Fruit fly (Drosophila melanogaster) whole organism, embryonic: ENCODE data around the gene Klp10A.

Experiments
- Aef1 ChIP-seq: fragments of 200-800 bp; sonication (Bioruptor generic); IDR thresholded peaks from 3 replicates; pipeline ENCODE4 v1.3.6; 2022; ENCODE audit warnings: missing biosample characterization, missing genetic modification characterization
- BEAF-32 ChIP-seq: fragments of 200-800 bp; sonication (Bioruptor generic); optimal IDR thresholded peaks from 3 replicates; lab custom pipeline; 2017; ENCODE audit warnings: missing biosample characterization, missing genetic modification characterization, mild to moderate bottlenecking, moderate library complexity, missing genetic modification reagents
- CG10267 ChIP-seq: fragments of 200-800 bp; sonication (Bioruptor generic); optimal IDR thresholded peaks from 2 replicates; lab custom pipeline; 2018; ENCODE audit warnings: missing biosample characterization, mild to moderate bottlenecking, missing genetic modification characterization, moderate library complexity
- CG10543 ChIP-seq: fragments of 200-800 bp; sonication (Bioruptor generic); optimal IDR thresholded peaks from 3 replicates; lab custom pipeline; 2017; ENCODE audit warnings: missing biosample characterization, mild to moderate bottlenecking, missing genetic modification characterization, moderate library complexity
- CG12236 ChIP-seq: fragments of 200-800 bp; sonication (Bioruptor generic); optimal IDR thresholded peaks from 2 replicates; lab custom pipeline; 2016; ENCODE audit warnings: missing biosample characterization, missing genetic modification characterization
- CG12391 ChIP-seq: fragments of 200-800 bp; sonication (Bioruptor generic); optimal IDR thresholded peaks from 3 replicates; lab custom pipeline; 2018; ENCODE audit warnings: missing biosample characterization, mild to moderate bottlenecking, missing genetic modification characterization, moderate library complexity
- CG16779 ChIP-seq: fragments of 200-800 bp; sonication (Bioruptor generic); IDR thresholded peaks from 2 replicates; pipeline ENCODE4 v1.3.6; 2022; ENCODE audit warnings: missing biosample characterization, missing genetic modification characterization
- CG16863 ChIP-seq: fragments of 200-800 bp; sonication (Bioruptor generic); optimal IDR thresholded peaks from 3 replicates; lab custom pipeline; 2016; ENCODE audit warnings: missing biosample characterization, missing genetic modification characterization
- CG17802 ChIP-seq: fragments of 200-800 bp; sonication (Bioruptor generic); optimal IDR thresholded peaks from 2 replicates; lab custom pipeline; 2018; ENCODE audit warnings: missing biosample characterization, mild to moderate bottlenecking, missing genetic modification characterization, moderate library complexity
- CG18764 ChIP-seq: fragments of 200-800 bp; sonication (Bioruptor generic); optimal IDR thresholded peaks from 3 replicates; lab custom pipeline; 2016; ENCODE audit warnings: missing biosample characterization, missing genetic modification characterization
- CG30020 ChIP-seq: fragments of 200-800 bp; optimal IDR thresholded peaks from 2 replicates; lab custom pipeline; 2019; ENCODE audit warnings: missing biosample characterization, mild to moderate bottlenecking, missing genetic modification characterization, moderate library complexity
- CG32767 ChIP-seq: fragments of 200-800 bp; sonication (Bioruptor generic); IDR thresholded peaks from 2 replicates; pipeline ENCODE4 v1.3.6; 2022; ENCODE audit warnings: missing biosample characterization, missing genetic modification characterization
- CG32772 ChIP-seq: fragments of 200-800 bp; sonication (Bioruptor generic); IDR thresholded peaks from 2 replicates; pipeline ENCODE4 v1.3.6; 2022; ENCODE audit warnings: missing biosample characterization, missing genetic modification characterization
- CG3281 ChIP-seq: fragments of 200-800 bp; sonication (Bioruptor generic); optimal IDR thresholded peaks from 3 replicates; lab custom pipeline; 2017; ENCODE audit warnings: missing biosample characterization, mild to moderate bottlenecking, missing genetic modification characterization
- CG34376 ChIP-seq: fragments of 200-800 bp; sonication (Bioruptor generic); optimal IDR thresholded peaks from 2 replicates; lab custom pipeline; 2018; ENCODE audit warnings: missing biosample characterization, mild to moderate bottlenecking, missing genetic modification characterization
- CG6175 ChIP-seq: fragments of 200-800 bp; sonication (Bioruptor generic); IDR thresholded peaks from 3 replicates; pipeline ENCODE4 v1.3.6; 2022; ENCODE audit warnings: missing biosample characterization, missing genetic modification characterization
- CG7556 ChIP-seq: fragments of 200-800 bp; sonication (Bioruptor generic); optimal IDR thresholded peaks from 2 replicates; lab custom pipeline; 2017; ENCODE audit warnings: missing biosample characterization, mild to moderate bottlenecking, missing genetic modification characterization
- CG8290 ChIP-seq, 3 experiments: fragments of 200-800 bp; sonication (Bioruptor generic); optimal IDR thresholded peaks; 2 replicates each; lab custom pipeline; 2016 to 2019; ENCODE audit warnings: missing biosample characterization in 3 of 3, missing genetic modification characterization in 3 of 3, mild to moderate bottlenecking in 2 of 3, moderate library complexity in 1 of 3
- CG9727 ChIP-seq: fragments of 200-800 bp; sonication (Bioruptor generic); optimal IDR thresholded peaks from 3 replicates; lab custom pipeline; 2017; ENCODE audit warnings: missing biosample characterization, mild to moderate bottlenecking, missing genetic modification characterization
- CG9876 ChIP-seq: fragments of 200-800 bp; sonication (Bioruptor generic); optimal IDR thresholded peaks from 2 replicates; lab custom pipeline; 2016; ENCODE audit warnings: missing biosample characterization, missing genetic modification characterization
- Dfd ChIP-seq, 2 experiments: fragments of >200 bp; optimal IDR thresholded peaks; 2 replicates each; lab custom pipeline; 2017; ENCODE audit warnings: missing biosample characterization in 2 of 2, missing genetic modification characterization in 2 of 2
- Doc2 ChIP-seq: fragments of 200-800 bp; sonication (Bioruptor generic); IDR thresholded peaks from 2 replicates; pipeline ENCODE4 v1.3.6; 2022; ENCODE audit warnings: missing biosample characterization, missing genetic modification characterization
- H2.0 ChIP-seq: fragments of 200-800 bp; sonication (Bioruptor generic); IDR thresholded peaks from 2 replicates; pipeline ENCODE4 v1.3.6; 2022; ENCODE audit warnings: missing biosample characterization, missing genetic modification characterization
- MBD-R2 ChIP-seq: fragments of 200-800 bp; sonication (Bioruptor generic); IDR thresholded peaks from 2 replicates; pipeline ENCODE4 v1.3.6; 2022; ENCODE audit warnings: missing biosample characterization, missing genetic modification characterization
- Med ChIP-seq: fragments of 200-800 bp; sonication (Bioruptor generic); peaks from one replicate; lab custom pipeline; 2016; ENCODE audit warnings: missing biosample characterization, missing genetic modification characterization, mild to moderate bottlenecking, inconsistent platforms, moderate library complexity
- Myb ChIP-seq: fragments of 200-800 bp; sonication (Bioruptor generic); optimal IDR thresholded peaks from 2 replicates; lab custom pipeline; 2016; ENCODE audit warnings: missing biosample characterization, missing genetic modification characterization
- NK7.1 ChIP-seq: fragments of 200-800 bp; sonication (Bioruptor generic); optimal IDR thresholded peaks from 3 replicates; lab custom pipeline; 2016; ENCODE audit warnings: missing biosample characterization, missing genetic modification characterization
- Tbp ChIP-seq: fragments of >200 bp; optimal IDR thresholded peaks from 2 replicates; lab custom pipeline; 2018; ENCODE audit warnings: missing biosample characterization, missing genetic modification characterization
- aop ChIP-seq: fragments of 200-800 bp; sonication (Bioruptor generic); IDR thresholded peaks from 2 replicates; pipeline ENCODE4 v1.3.6; 2022; ENCODE audit warnings: missing biosample characterization, missing genetic modification characterization
- caup ChIP-seq: fragments of 200-800 bp; sonication (Bioruptor generic); optimal IDR thresholded peaks from 3 replicates; lab custom pipeline; 2017; ENCODE audit warnings: missing biosample characterization, mild to moderate bottlenecking, missing genetic modification characterization, moderate library complexity; ENCODE audit not compliant: severe bottlenecking
- crol ChIP-seq: fragments of 200-800 bp; sonication (Bioruptor generic); IDR thresholded peaks from 2 replicates; pipeline ENCODE4 v1.3.6; 2022; ENCODE audit warnings: missing biosample characterization, missing genetic modification characterization
- dm ChIP-seq: fragments of 200-800 bp; sonication (Bioruptor generic); optimal IDR thresholded peaks from 3 replicates; lab custom pipeline; 2016; ENCODE audit warnings: missing biosample characterization, missing genetic modification characterization
- ftz-f1 ChIP-seq: fragments of 200-800 bp; sonication (Bioruptor generic); optimal IDR thresholded peaks from 2 replicates; lab custom pipeline; 2016; ENCODE audit warnings: missing biosample characterization, missing genetic modification characterization
- gcm2 ChIP-seq: fragments of 200-800 bp; sonication (Bioruptor generic); optimal IDR thresholded peaks from 2 replicates; lab custom pipeline; 2016; ENCODE audit warnings: missing biosample characterization, missing genetic modification characterization
- gsb-n ChIP-seq: fragments of 200-800 bp; sonication (Bioruptor generic); optimal IDR thresholded peaks from 3 replicates; lab custom pipeline; 2018; ENCODE audit warnings: missing biosample characterization, mild to moderate bottlenecking, missing genetic modification characterization
- h ChIP-seq: fragments of >200 bp; optimal IDR thresholded peaks from 2 replicates; lab custom pipeline; 2017
- hkb ChIP-seq, 2 experiments: fragments of 200-800 bp in 1 of 2; fragments of >200 bp in 1 of 2; sonication (Bioruptor generic) in 1 of 2; IDR thresholded peaks in 1 of 2; optimal IDR thresholded peaks in 1 of 2; 2 replicates each; pipeline versions ENCODE4 v1.3.6 to Lab custom; 2017 to 2022; ENCODE audit warnings: missing biosample characterization in 1 of 2, missing genetic modification characterization in 1 of 2
- jing ChIP-seq: fragments of 200-800 bp; sonication (Bioruptor generic); optimal IDR thresholded peaks from 2 replicates; lab custom pipeline; 2018; ENCODE audit warnings: missing biosample characterization, mild to moderate bottlenecking, missing genetic modification characterization
- jumu ChIP-seq: fragments of 200-800 bp; sonication (Bioruptor generic); optimal IDR thresholded peaks from 3 replicates; lab custom pipeline; 2016; ENCODE audit warnings: missing biosample characterization, missing genetic modification characterization
- kni ChIP-seq: fragments of 200-800 bp; sonication (Bioruptor generic); optimal IDR thresholded peaks from 3 replicates; lab custom pipeline; 2017; ENCODE audit warnings: mild to moderate bottlenecking, missing biosample characterization, missing genetic modification reagents, missing genetic modification characterization
- lilli ChIP-seq: fragments of 200-800 bp; sonication (Bioruptor generic); optimal IDR thresholded peaks from 3 replicates; lab custom pipeline; 2016; ENCODE audit warnings: missing biosample characterization, missing genetic modification characterization
- nerfin-1 ChIP-seq: fragments of 200-800 bp; sonication (Bioruptor generic); optimal IDR thresholded peaks from 3 replicates; lab custom pipeline; 2019; ENCODE audit warnings: missing biosample characterization, mild to moderate bottlenecking, missing genetic modification characterization, moderate library complexity
- run ChIP-seq: fragments of 200-800 bp; sonication (Bioruptor generic); optimal IDR thresholded peaks from 3 replicates; lab custom pipeline; 2018; ENCODE audit warnings: missing biosample characterization, mild to moderate bottlenecking, missing genetic modification characterization
- scrt ChIP-seq: fragments of 200-800 bp; sonication (Bioruptor generic); optimal IDR thresholded peaks from 2 replicates; lab custom pipeline; 2018; ENCODE audit warnings: missing biosample characterization, mild to moderate bottlenecking, missing genetic modification characterization, moderate library complexity
- sens ChIP-seq: fragments of 200-800 bp; sonication (Bioruptor generic); peaks from one replicate; lab custom pipeline; 2016; ENCODE audit warnings: missing biosample characterization, missing genetic modification characterization
- sqz ChIP-seq: fragments of 200-800 bp; sonication (Bioruptor generic); optimal IDR thresholded peaks from 3 replicates; lab custom pipeline; 2018; ENCODE audit warnings: missing biosample characterization, mild to moderate bottlenecking, missing genetic modification characterization
- vnd ChIP-seq: fragments of 200-800 bp; sonication (Bioruptor generic); IDR thresholded peaks from 3 replicates; pipeline ENCODE4 v1.3.6; 2022; ENCODE audit warnings: missing biosample characterization, missing genetic modification characterization; ENCODE audit not compliant: partially characterized antibody

Klp10A gene

DNA sequence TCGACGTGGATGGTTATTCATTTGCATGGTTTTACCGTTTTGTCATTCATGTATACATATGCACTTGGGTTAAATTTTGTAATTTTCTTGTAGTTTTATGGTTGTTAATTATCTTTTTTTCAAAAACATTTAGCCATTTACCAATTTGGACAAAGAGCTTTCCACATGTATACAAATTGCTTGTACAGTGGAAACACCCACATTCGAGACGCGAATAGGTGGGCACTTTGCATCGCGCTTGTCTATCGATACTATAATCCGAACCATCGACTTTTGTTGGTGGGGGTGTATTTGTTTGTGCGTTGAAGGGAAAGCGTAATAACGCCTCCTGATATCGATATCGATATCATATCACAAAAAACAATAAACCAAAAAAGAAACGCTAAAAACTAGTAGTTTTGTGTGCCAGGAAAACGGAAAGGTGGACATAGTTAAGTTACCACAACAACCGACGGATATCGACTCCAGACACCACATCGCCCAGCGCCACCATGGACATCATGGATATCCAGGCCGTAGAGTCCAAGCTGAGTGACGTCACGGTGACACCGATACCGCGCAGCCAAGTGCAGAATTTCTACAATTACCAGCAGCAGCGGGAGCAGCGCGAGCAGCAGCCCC is 758 bp upstream of the Klp10A start, which contains the start of gene CDK2AP1 (continued):
- no peak for TF ChIP-seq gcm2

DNA sequence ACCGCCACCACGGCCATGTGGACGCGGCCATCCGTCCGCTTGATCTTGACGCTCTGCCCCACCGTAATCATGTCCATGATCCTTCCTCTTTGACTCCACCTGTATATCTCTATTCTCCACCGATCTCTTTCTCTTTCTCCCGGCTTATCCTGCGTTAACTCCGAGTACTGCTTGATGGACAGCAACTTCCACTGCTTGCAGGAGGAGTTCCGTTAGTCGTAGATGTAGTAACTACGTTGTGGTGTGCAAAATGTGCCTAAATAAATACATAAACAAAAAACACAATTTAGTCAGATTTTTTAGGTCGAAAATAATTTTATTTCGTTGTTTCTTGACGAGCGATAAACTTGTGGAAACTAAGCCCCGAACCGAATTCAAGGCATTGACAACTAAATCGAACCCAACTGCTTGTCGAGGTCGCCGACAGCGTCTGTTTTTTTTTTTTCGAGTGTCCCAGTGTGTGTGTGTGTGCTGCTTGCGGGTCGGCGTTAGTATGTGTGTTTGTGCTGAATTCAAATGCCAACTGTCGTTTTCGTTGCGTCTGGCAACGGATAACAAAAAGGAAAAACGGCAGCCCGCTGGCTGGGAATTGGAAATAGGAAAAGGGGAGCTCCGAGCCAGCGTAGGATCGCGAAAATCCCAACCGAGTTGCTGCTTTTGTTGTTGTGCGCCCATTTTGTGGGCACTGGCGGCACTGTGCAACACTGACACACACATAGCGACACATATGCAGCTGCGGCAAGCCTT is 905 bp downstream of the Klp10A start:
- peak; percentile 26; the same call in 1 of the 2 replicates for TF ChIP-seq MBD-R2 (GFP tag; lab: Robert Waterston, UW)
- TF ChIP-seq run (tag; lab: Kevin White, UChicago), result no peak
- peak in 1 of 2 experiments; percentile 54 for TF ChIP-seq Dfd (GFP tag; optimal IDR thresholded peaks at IDR 0.05; lab: Kevin White, UChicago)
- TF ChIP-seq sens, result peak; percentile 66
- TF ChIP-seq kni (GFP tag; lab: Kevin White, UChicago), result no peak
- TF ChIP-seq CG32772 (GFP tag; lab: Robert Waterston, UW), result peak; percentile 81
- peak; percentile 31; the same call in 2 of the 3 replicates for TF ChIP-seq Aef1 (GFP tag; lab: Robert Waterston, UW)
- TF ChIP-seq CG3281 (GFP tag; lab: Kevin White, UChicago), result no peak
- TF ChIP-seq sqz, result peak; percentile 92
- peak; percentile 10 for TF ChIP-seq CG16863 (GFP tag; lab: Kevin White, UChicago)
- no peak for TF ChIP-seq CG34376 (GFP tag; lab: Kevin White, UChicago)
- no peak for TF ChIP-seq hkb (optimal IDR thresholded peaks at IDR 0.05; lab: Kevin White, UChicago)
- no peak for TF ChIP-seq hkb (GFP tag; IDR thresholded peaks at IDR 0.05; lab: Robert Waterston, UW)
- TF ChIP-seq ftz-f1 (GFP tag; lab: Kevin White, UChicago), result peak; percentile 85
- TF ChIP-seq dm, result no peak
- no peak for TF ChIP-seq CG12236 (GFP tag; lab: Kevin White, UChicago)
- no peak for TF ChIP-seq gsb-n (tag; lab: Kevin White, UChicago)
- TF ChIP-seq Tbp (GFP tag; lab: Kevin White, UChicago), result no peak
- TF ChIP-seq jing (GFP tag; lab: Kevin White, UChicago), result no peak
- no peak for TF ChIP-seq CG32767 (GFP tag; lab: Robert Waterston, UW)
- no peak for TF ChIP-seq NK7.1 (GFP tag; lab: Kevin White, UChicago)
- no peak for TF ChIP-seq aop (GFP tag; lab: Robert Waterston, UW)
- TF ChIP-seq CG6175, result no peak
- TF ChIP-seq CG18764 (GFP tag; lab: Kevin White, UChicago), result no peak
- TF ChIP-seq CG9876 (GFP tag; lab: Kevin White, UChicago), result no peak
- no peak for TF ChIP-seq CG10543
- TF ChIP-seq H2.0 (GFP tag; lab: Robert Waterston, UW), result 0 out of 2 replicates have a peak, but pooled peaks have one; percentile 12
- TF ChIP-seq CG16779 (GFP tag; lab: Robert Waterston, UW), result no peak
- TF ChIP-seq CG9727, result no peak
- no peak for TF ChIP-seq CG17802
- no peak for TF ChIP-seq CG12391 (tag; lab: Kevin White, UChicago)
- TF ChIP-seq Myb, result peak; percentile 73
- peak; percentile 68 for TF ChIP-seq Med (GFP tag; lab: Kevin White, UChicago)
- no peak for TF ChIP-seq lilli
- peak; percentile 23 for TF ChIP-seq jumu (GFP tag; lab: Kevin White, UChicago)
- TF ChIP-seq nerfin-1 (tag; lab: Kevin White, UChicago), result peak; percentile 95
- no peak for TF ChIP-seq vnd (GFP tag; lab: Robert Waterston, UW)
- TF ChIP-seq h (lab: Kevin White, UChicago), result no peak
- no peak for TF ChIP-seq crol (GFP tag; lab: Robert Waterston, UW)
- no peak for TF ChIP-seq CG7556 (GFP tag; lab: Kevin White, UChicago)
- no peak for TF ChIP-seq caup (GFP tag; lab: Kevin White, UChicago)
- TF ChIP-seq CG30020, result peak; percentile 3
- TF ChIP-seq CG10267 (tag; lab: Kevin White, UChicago), result peak; percentile 41
- TF ChIP-seq BEAF-32 (GFP tag; lab: Kevin White, UChicago), result no peak
- TF ChIP-seq CG8290 (GFP tag; optimal IDR thresholded peaks at IDR 0.05; lab: Kevin White, UChicago), result peak; percentile 16
- no peak for TF ChIP-seq CG8290 (tag; optimal IDR thresholded peaks at IDR 0.05; lab: Kevin White, UChicago)
- no peak for TF ChIP-seq Doc2 (GFP tag; lab: Robert Waterston, UW)
- no peak for TF ChIP-seq scrt (GFP tag; lab: Kevin White, UChicago)
